Worm (Caenorhabditis elegans): Measurements from ENCODE around the gene srh-182.
A peak's percentile ranks its signal among the peaks of the same experiment; 100 is the strongest.
"Not testable (repeated sequence)": the region's sequence is repeated elsewhere in the genome, so short reads cannot be mapped to it uniquely, and the experiment has no call there.

srh-182 gene

DNA sequence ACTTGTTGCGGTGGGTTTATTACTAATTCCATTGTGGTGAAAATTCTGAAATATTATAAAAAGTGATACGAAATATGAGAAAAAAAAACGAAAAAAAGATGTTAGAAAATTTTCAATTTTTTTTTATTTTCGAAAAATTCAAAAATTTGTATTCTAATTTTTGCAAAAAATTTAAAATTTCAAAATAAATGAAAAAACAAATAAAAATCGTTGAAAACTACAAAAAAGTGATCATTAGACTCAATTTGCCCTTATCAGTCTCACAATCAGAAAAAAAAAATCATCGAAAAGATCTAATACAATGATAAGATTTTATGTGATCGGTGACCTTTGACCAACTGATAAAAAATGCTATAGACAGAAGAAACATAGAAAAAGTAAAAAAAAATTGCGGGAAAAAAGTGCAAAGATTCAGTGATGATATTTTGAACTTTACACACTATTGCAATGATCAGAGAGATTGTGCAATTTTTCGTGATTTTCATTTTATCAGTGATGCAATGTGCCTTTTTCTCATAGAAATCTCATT, 12.1 kb downstream of the srh-182 start, which contains the start of gene ZK228.3:
TSS of gene ZK228.3 (minus strand) at position 51 of the 529 bp plus-strand sequence.
- TF ChIP-seq nhr-21 (tag; optimal IDR thresholded peaks at IDR 0.05) (no peak), fos-1 (tag; optimal IDR thresholded peaks at IDR 0.05) (peak; percentile 86), gmeb-1 (tag; optimal IDR thresholded peaks at IDR 0.05) (peak; percentile 13), sma-9 (GFP tag; optimal IDR thresholded peaks at IDR 0.05) (peak; percentile 53), sma-9 (tag; optimal IDR thresholded peaks at IDR 0.05) (no peak), blmp-1 (tag; optimal IDR thresholded peaks at IDR 0.05; ENCODE audit: insufficient read depth) (peak; percentile 8)

DNA sequence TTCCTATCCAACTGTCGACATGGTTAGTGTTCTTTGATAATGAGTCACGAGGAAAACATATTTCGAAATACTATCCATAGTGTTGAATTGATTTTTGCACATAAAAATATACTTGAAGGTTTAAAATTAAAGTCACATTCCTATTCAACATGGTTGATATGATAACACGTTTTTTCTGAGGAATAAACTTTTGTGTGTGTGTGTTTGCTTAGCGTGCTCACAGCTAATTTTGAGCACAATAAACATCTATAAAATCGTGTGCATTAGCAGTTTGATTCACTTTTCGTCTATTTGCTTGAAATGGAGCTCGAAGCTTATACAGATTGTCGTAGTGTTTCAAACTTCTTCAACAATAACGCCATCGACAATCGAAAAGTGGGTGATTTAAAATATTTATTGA, 16.7 kb downstream of the srh-182 start, which contains the start of gene ZK228.10:
TSS of gene ZK228.10 (plus strand) at position 301 of the 400 bp plus-strand sequence.
- TF ChIP-seq snpc-4 (tag; optimal IDR thresholded peaks at IDR 0.05) = no peak
- TF ChIP-seq elt-3 (tag; optimal IDR thresholded peaks at IDR 0.05) = no peak
- TF ChIP-seq fos-1 (tag; optimal IDR thresholded peaks at IDR 0.05) = no peak
- no peak for TF ChIP-seq peb-1 (tag; optimal IDR thresholded peaks at IDR 0.05)
- TF ChIP-seq lin-39 (tag; optimal IDR thresholded peaks at IDR 0.05) = no peak

DNA sequence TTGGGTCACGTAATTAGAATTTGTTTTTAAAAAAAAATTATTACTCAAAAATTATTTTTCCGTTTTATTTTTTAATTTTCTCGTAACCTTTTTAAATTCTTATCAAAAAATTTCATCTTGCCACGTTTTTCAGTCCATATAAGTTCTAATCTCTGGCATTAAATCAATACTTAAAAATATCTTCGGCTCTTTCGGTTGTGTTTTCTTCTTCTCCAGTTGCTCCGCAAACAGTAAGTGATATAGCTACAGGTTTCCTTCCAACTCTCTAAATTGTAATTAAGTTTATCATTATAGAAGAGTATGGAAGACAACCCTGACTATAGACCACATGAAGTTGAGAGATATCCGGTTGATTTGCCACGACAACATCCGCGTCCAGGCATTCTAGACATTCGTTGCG, 29.2 kb downstream of the srh-182 start, which contains the start of gene ZK228.1:
TSS of gene ZK228.1 (plus strand) at position 301 of the 400 bp plus-strand sequence.
- TF ChIP-seq gmeb-1 (tag; optimal IDR thresholded peaks at IDR 0.05) (no peak), Y55F3AM.14 (GFP tag; optimal IDR thresholded peaks at IDR 0.05) (no peak), peb-1 (tag; optimal IDR thresholded peaks at IDR 0.05) (no peak), lin-39 (tag; optimal IDR thresholded peaks at IDR 0.05) (no peak), mab-5 (tag; optimal IDR thresholded peaks at IDR 0.05) (no peak)

DNA sequence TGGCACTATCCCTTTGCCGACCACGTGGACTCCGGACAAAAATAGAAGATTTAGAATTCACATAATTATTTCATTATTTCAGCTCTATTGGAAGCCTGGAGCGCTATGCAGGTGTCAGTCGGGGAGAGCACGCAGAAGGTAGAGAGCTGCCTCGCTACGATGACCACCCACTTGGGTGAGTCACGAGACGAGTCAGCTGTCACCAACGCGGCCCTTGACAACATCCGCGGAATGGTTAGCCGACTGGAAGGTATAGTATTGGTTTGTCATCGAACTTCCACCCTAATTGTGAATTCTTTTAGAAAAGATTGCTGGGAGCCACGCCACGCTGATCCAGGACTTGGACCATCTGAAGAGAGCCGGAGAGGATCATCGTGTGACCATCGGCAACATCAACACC, 33.8 kb downstream of the srh-182 start, which contains the start of gene ZK262.9:
TSS of gene ZK262.9 (plus strand) at position 301 of the 400 bp plus-strand sequence.
- not testable (repeated sequence) for TF ChIP-seq nhr-25 (tag; optimal IDR thresholded peaks at IDR 0.05); dmd-4 (tag; optimal IDR thresholded peaks at IDR 0.05); lin-13 (GFP tag; optimal IDR thresholded peaks at IDR 0.05)

DNA sequence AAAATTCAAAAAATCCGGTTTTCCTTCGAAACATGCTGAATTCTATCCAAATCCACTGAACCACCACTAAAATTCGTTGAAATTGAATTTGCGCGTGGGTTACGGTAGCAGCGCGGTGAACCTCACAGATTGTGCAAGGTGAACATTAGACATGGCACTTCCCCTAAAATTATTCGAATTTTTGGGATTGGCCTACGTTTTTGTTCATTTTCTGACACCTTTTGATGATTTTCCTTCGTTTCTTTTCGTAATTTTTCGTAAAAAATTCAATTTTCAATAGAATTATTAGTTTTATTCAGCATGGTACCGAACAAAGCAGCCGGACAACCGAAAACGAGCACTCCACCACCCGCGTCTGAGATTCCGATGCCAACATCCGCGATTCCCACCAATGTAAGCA, 35.2 kb downstream of the srh-182 start, which contains the start of gene ZK262.8:
TSS of gene ZK262.8 (plus strand) at position 301 of the 400 bp plus-strand sequence.
- TF ChIP-seq sma-3 (GFP tag; optimal IDR thresholded peaks at IDR 0.05) = no peak

DNA sequence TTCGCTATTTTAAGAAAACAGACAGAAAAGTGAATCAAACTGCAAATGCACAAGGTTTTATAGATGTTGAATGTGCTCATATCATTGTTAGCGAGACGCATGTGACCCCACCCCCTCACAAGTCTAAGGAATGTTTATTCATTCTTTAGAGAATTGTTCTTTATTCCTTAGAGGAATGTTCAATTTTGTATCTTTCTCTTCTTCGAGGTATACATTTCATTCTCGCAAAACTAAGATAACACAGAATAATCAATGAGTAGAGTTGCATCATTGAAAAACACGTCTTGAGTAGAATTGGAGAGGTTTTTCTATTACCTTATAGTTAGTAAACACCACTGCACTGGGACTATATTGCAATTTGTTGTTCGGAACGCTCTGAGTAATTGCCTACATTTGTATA, 38.4 kb downstream of the srh-182 start, which contains the start of gene ZK262.20:
TSS of gene ZK262.20 (minus strand) at position 101 of the 400 bp plus-strand sequence.
- no peak for TF ChIP-seq mbf-1 (tag; optimal IDR thresholded peaks at IDR 0.05)
- TF ChIP-seq nhr-11 (tag; optimal IDR thresholded peaks at IDR 0.05) = no peak
- no peak for TF ChIP-seq sma-3 (GFP tag; optimal IDR thresholded peaks at IDR 0.05)
- no peak for TF ChIP-seq R02D3.7 (tag; optimal IDR thresholded peaks at IDR 0.05)
- no peak for TF ChIP-seq crh-2 (tag; optimal IDR thresholded peaks at IDR 0.05)
- TF ChIP-seq sma-9 (GFP tag; optimal IDR thresholded peaks at IDR 0.05) = no peak
- TF ChIP-seq sma-9 (tag; optimal IDR thresholded peaks at IDR 0.05) = no peak
- TF ChIP-seq blmp-1 (tag; optimal IDR thresholded peaks at IDR 0.05; ENCODE audit: insufficient read depth) = no peak
- no peak for TF ChIP-seq ceh-82 (tag; optimal IDR thresholded peaks at IDR 0.05)
- no peak for TF ChIP-seq Y55F3AM.14 (GFP tag; optimal IDR thresholded peaks at IDR 0.05)
- TF ChIP-seq alr-1 (tag; optimal IDR thresholded peaks at IDR 0.05) = no peak
- TF ChIP-seq mdl-1 (tag; optimal IDR thresholded peaks at IDR 0.05) = no peak
- TF ChIP-seq nhr-21 (tag; optimal IDR thresholded peaks at IDR 0.05) = no peak
- TF ChIP-seq mab-5 (tag; optimal IDR thresholded peaks at IDR 0.05) = no peak
- TF ChIP-seq elt-3 (tag; optimal IDR thresholded peaks at IDR 0.05) = no peak

DNA sequence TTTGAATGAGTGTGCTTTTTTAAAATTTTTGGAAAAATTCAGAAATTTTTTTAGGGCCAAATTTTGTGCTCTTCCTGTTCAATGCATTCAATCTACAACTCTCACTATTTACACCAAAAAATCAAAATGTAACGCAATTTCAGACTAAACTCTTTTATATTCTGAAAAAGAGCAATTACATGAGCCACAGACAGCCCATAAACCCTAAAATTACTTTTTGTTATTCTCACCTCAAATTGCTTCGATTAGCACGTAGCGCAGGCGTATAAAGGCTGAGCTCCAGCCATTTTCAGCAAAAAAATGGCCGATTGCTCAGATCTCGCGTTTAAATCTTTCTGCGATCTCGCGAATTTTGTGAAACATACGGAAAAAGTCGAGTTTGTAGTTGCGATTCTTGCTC, 41.9 kb downstream of the srh-182 start, which contains the start of gene srw-82:
TSS of gene srw-82 (plus strand) at position 301 of the 400 bp plus-strand sequence.
- TF ChIP-seq sma-3 (GFP tag; optimal IDR thresholded peaks at IDR 0.05) (no peak), ceh-82 (tag; optimal IDR thresholded peaks at IDR 0.05) (no peak), ztf-1 (GFP tag; conservative IDR thresholded peaks at IDR 0.05) (no peak), F13H6.1 (tag; optimal IDR thresholded peaks at IDR 0.05) (no peak), unc-39 (tag; optimal IDR thresholded peaks at IDR 0.05) (no peak), peb-1 (tag; optimal IDR thresholded peaks at IDR 0.05) (no peak), sem-4 (tag; optimal IDR thresholded peaks at IDR 0.05) (no peak), nhr-77 (tag; optimal IDR thresholded peaks at IDR 0.05) (no peak), lin-13 (GFP tag; optimal IDR thresholded peaks at IDR 0.05) (no peak), lin-11 (tag; optimal IDR thresholded peaks at IDR 0.05) (no peak), ceh-16 (tag; optimal IDR thresholded peaks at IDR 0.05) (no peak), nhr-237 (tag; optimal IDR thresholded peaks at IDR 0.05) (no peak), mdl-1 (tag; optimal IDR thresholded peaks at IDR 0.05) (no peak), lin-39 (tag; optimal IDR thresholded peaks at IDR 0.05) (no peak)
